Fruit fly (Drosophila melanogaster) whole organism, embryonic: ENCODE data around the gene CG14440.

ENCODE experiments used
- CG10366 ChIP-seq: fragments of 200-800 bp; sonication (Bioruptor generic); IDR thresholded peaks from 2 replicates; pipeline ENCODE4 v1.3.6; 2022; ENCODE audit warnings: missing biosample characterization, missing genetic modification characterization
- CG10431 ChIP-seq: fragments of 200-800 bp; sonication (Bioruptor generic); optimal IDR thresholded peaks from 3 replicates; lab custom pipeline; 2018; ENCODE audit warnings: missing biosample characterization, mild to moderate bottlenecking, missing genetic modification characterization
- CG12391 ChIP-seq: fragments of 200-800 bp; sonication (Bioruptor generic); optimal IDR thresholded peaks from 3 replicates; lab custom pipeline; 2018; ENCODE audit warnings: missing biosample characterization, mild to moderate bottlenecking, missing genetic modification characterization, moderate library complexity
- CG12769 ChIP-seq: fragments of 200-800 bp; sonication (Bioruptor generic); optimal IDR thresholded peaks from 2 replicates; lab custom pipeline; 2019; ENCODE audit warnings: missing biosample characterization, mild to moderate bottlenecking, missing genetic modification characterization, moderate library complexity
- CG13123 ChIP-seq: fragments of 200-800 bp; sonication (Bioruptor generic); optimal IDR thresholded peaks from 2 replicates; lab custom pipeline; 2016; ENCODE audit warnings: missing biosample characterization, missing genetic modification characterization
- CG13296 ChIP-seq: fragments of 200-800 bp; sonication (Bioruptor generic); optimal IDR thresholded peaks from 3 replicates; lab custom pipeline; 2018; ENCODE audit warnings: missing biosample characterization, mild to moderate bottlenecking, missing genetic modification characterization
- CG15514 ChIP-seq: fragments of 200-800 bp; sonication (Bioruptor generic); optimal IDR thresholded peaks from 3 replicates; lab custom pipeline; 2017; ENCODE audit warnings: missing biosample characterization, missing genetic modification characterization, mild to moderate bottlenecking, moderate library complexity, missing genetic modification reagents
- CG15601 ChIP-seq: fragments of 200-800 bp; sonication (Bioruptor generic); optimal IDR thresholded peaks from 3 replicates; lab custom pipeline; 2019; ENCODE audit warnings: missing biosample characterization, mild to moderate bottlenecking, missing genetic modification characterization, moderate library complexity
- CG1792 ChIP-seq: fragments of 200-800 bp; sonication (Bioruptor generic); optimal IDR thresholded peaks from 2 replicates; lab custom pipeline; 2016; ENCODE audit warnings: missing biosample characterization, missing genetic modification characterization
- CG18262 ChIP-seq: fragments of 200-800 bp; optimal IDR thresholded peaks from 3 replicates; lab custom pipeline; 2019; ENCODE audit warnings: missing biosample characterization, mild to moderate bottlenecking, missing genetic modification characterization, moderate library complexity
- CG18619 ChIP-seq: fragments of 200-800 bp; sonication (Bioruptor generic); optimal IDR thresholded peaks from 3 replicates; lab custom pipeline; 2017; ENCODE audit warnings: missing biosample characterization, mild to moderate bottlenecking, missing genetic modification characterization
- CG2129 ChIP-seq: fragments of 200-800 bp; sonication (Bioruptor generic); IDR thresholded peaks from 2 replicates; pipeline ENCODE4 v1.3.6; 2022; ENCODE audit warnings: missing biosample characterization, missing genetic modification characterization; ENCODE audit not compliant: partially characterized antibody
- CG31224 ChIP-seq: fragments of 200-800 bp; sonication (Bioruptor generic); IDR thresholded peaks from 2 replicates; pipeline ENCODE4 v1.3.6; 2022; ENCODE audit warnings: missing biosample characterization, missing genetic modification characterization
- CG33213 ChIP-seq: fragments of 200-800 bp; sonication (Bioruptor generic); optimal IDR thresholded peaks from 3 replicates; lab custom pipeline; 2016; ENCODE audit warnings: missing biosample characterization, missing genetic modification characterization
- CG3407 ChIP-seq: fragments of 200-800 bp; sonication (Bioruptor generic); optimal IDR thresholded peaks from 2 replicates; lab custom pipeline; 2018; ENCODE audit warnings: missing biosample characterization, mild to moderate bottlenecking, missing genetic modification characterization
- CG34422 ChIP-seq: fragments of 200-800 bp; sonication (Bioruptor generic); IDR thresholded peaks from 3 replicates; pipeline ENCODE4 v1.3.6; 2022; ENCODE audit warnings: missing biosample characterization, missing genetic modification characterization
- CG4820 ChIP-seq: fragments of 200-800 bp; sonication (Bioruptor generic); optimal IDR thresholded peaks from 3 replicates; lab custom pipeline; 2016; ENCODE audit warnings: missing biosample characterization, missing genetic modification characterization
- CG6254 ChIP-seq: fragments of 200-800 bp; sonication (Bioruptor generic); optimal IDR thresholded peaks from 3 replicates; lab custom pipeline; 2017; ENCODE audit warnings: mild to moderate bottlenecking, missing biosample characterization, missing genetic modification reagents, missing genetic modification characterization
- CG6765 ChIP-seq: fragments of 200-800 bp; sonication (Bioruptor generic); optimal IDR thresholded peaks from 3 replicates; lab custom pipeline; 2017; ENCODE audit warnings: missing biosample characterization, mild to moderate bottlenecking, missing genetic modification characterization
- CG7839 ChIP-seq: fragments of 200-800 bp; sonication (Bioruptor generic); optimal IDR thresholded peaks from 3 replicates; lab custom pipeline; 2018; ENCODE audit warnings: missing biosample characterization, mild to moderate bottlenecking, missing genetic modification characterization, moderate library complexity
- D ChIP-seq, 2 experiments: fragments of 200-800 bp in 1 of 2; fragments of >200 bp in 1 of 2; sonication (Bioruptor generic) in 1 of 2; optimal IDR thresholded peaks; 2 replicates in 1 of 2; 3 replicates in 1 of 2; lab custom pipeline; 2017; ENCODE audit warnings: mild to moderate bottlenecking in 1 of 2, missing biosample characterization in 1 of 2, missing genetic modification characterization in 1 of 2, missing genetic modification reagents in 1 of 2
- Dref ChIP-seq: fragments of 200-800 bp; sonication (Bioruptor generic); IDR thresholded peaks from 2 replicates; pipeline ENCODE4 v1.3.6; 2022; ENCODE audit warnings: missing biosample characterization, missing genetic modification characterization
- GATAe ChIP-seq: fragments of 200-800 bp; sonication (Bioruptor generic); conservative IDR thresholded peaks from 2 replicates; pipeline ENCODE4 v1.3.6; 2022; ENCODE audit warnings: missing biosample characterization, missing genetic modification characterization
- Hr51 ChIP-seq, 2 experiments: fragments of 200-800 bp; sonication (Bioruptor generic); optimal IDR thresholded peaks; 2 replicates in 1 of 2; 3 replicates in 1 of 2; lab custom pipeline; 2016 to 2018; ENCODE audit warnings: missing biosample characterization in 2 of 2, missing genetic modification characterization in 2 of 2, mild to moderate bottlenecking in 1 of 2, moderate library complexity in 1 of 2
- Lhr ChIP-seq: fragments of 200-800 bp; sonication (Bioruptor generic); optimal IDR thresholded peaks from 3 replicates; lab custom pipeline; 2017; ENCODE audit warnings: mild to moderate bottlenecking, missing biosample characterization, missing genetic modification reagents, missing genetic modification characterization
- Myb ChIP-seq: fragments of 200-800 bp; sonication (Bioruptor generic); optimal IDR thresholded peaks from 2 replicates; lab custom pipeline; 2016; ENCODE audit warnings: missing biosample characterization, missing genetic modification characterization
- Neu2 ChIP-seq: fragments of 200-800 bp; sonication (Bioruptor generic); optimal IDR thresholded peaks from 3 replicates; lab custom pipeline; 2016; ENCODE audit warnings: missing biosample characterization, missing genetic modification characterization, borderline replicate concordance
- Optix ChIP-seq: fragments of 200-800 bp; sonication (Bioruptor generic); IDR thresholded peaks from 3 replicates; pipeline ENCODE4 v1.3.6; 2022; ENCODE audit warnings: missing biosample characterization, missing genetic modification characterization
- Sox100B ChIP-seq: fragments of 200-800 bp; sonication (Bioruptor generic); optimal IDR thresholded peaks from 3 replicates; lab custom pipeline; 2018; ENCODE audit warnings: missing biosample characterization, mild to moderate bottlenecking, missing genetic modification characterization
- ase ChIP-seq: fragments of 200-800 bp; sonication (Bioruptor generic); IDR thresholded peaks from 3 replicates; pipeline ENCODE4 v1.3.6; 2022; ENCODE audit warnings: missing biosample characterization, missing genetic modification characterization
- bcd ChIP-seq: fragments of 200-800 bp; sonication (Bioruptor generic); optimal IDR thresholded peaks from 2 replicates; lab custom pipeline; 2017; ENCODE audit warnings: missing biosample characterization, mild to moderate bottlenecking, missing genetic modification characterization
- chinmo ChIP-seq: fragments of 200-800 bp; sonication (Bioruptor generic); IDR thresholded peaks from 4 replicates; pipeline ENCODE4 v1.3.6; 2022; ENCODE audit warnings: missing biosample characterization, missing genetic modification characterization; ENCODE audit not compliant: partially characterized antibody
- crp ChIP-seq, 2 experiments: fragments of 200-800 bp; sonication (Bioruptor generic); optimal IDR thresholded peaks; 2 replicates in 1 of 2; 3 replicates in 1 of 2; lab custom pipeline; 2017; ENCODE audit warnings: missing biosample characterization in 2 of 2, missing genetic modification characterization in 2 of 2, mild to moderate bottlenecking in 1 of 2, moderate library complexity in 1 of 2
- dati ChIP-seq: fragments of 200-800 bp; sonication (Bioruptor generic); IDR thresholded peaks from 2 replicates; pipeline ENCODE4 v1.3.6; 2022; ENCODE audit warnings: missing biosample characterization, missing genetic modification characterization
- dmrt99B ChIP-seq: fragments of 200-800 bp; sonication (Bioruptor generic); optimal IDR thresholded peaks from 2 replicates; lab custom pipeline; 2018; ENCODE audit warnings: missing biosample characterization, mild to moderate bottlenecking, missing genetic modification characterization, moderate library complexity
- esg ChIP-seq: fragments of 200-800 bp; sonication (Bioruptor generic); conservative IDR thresholded peaks from 2 replicates; pipeline ENCODE4 v1.3.6; 2022; ENCODE audit warnings: missing biosample characterization, missing genetic modification characterization
- eyg ChIP-seq: fragments of 200-800 bp; sonication (Bioruptor generic); optimal IDR thresholded peaks from 3 replicates; lab custom pipeline; 2016; ENCODE audit warnings: missing biosample characterization, missing genetic modification characterization
- hkb ChIP-seq, 2 experiments: fragments of 200-800 bp in 1 of 2; fragments of >200 bp in 1 of 2; sonication (Bioruptor generic) in 1 of 2; IDR thresholded peaks in 1 of 2; optimal IDR thresholded peaks in 1 of 2; 2 replicates each; pipeline versions ENCODE4 v1.3.6 to Lab custom; 2017 to 2022; ENCODE audit warnings: missing biosample characterization in 1 of 2, missing genetic modification characterization in 1 of 2
- ind ChIP-seq: fragments of 200-800 bp; sonication (Bioruptor generic); optimal IDR thresholded peaks from 3 replicates; lab custom pipeline; 2016; ENCODE audit warnings: missing biosample characterization, missing genetic modification characterization
- mld ChIP-seq: fragments of 200-800 bp; sonication (Bioruptor generic); IDR thresholded peaks from 3 replicates; pipeline ENCODE4 v1.3.6; 2022; ENCODE audit warnings: missing biosample characterization, missing genetic modification characterization; ENCODE audit not compliant: partially characterized antibody
- org-1 ChIP-seq: fragments of 200-800 bp; sonication (Bioruptor generic); optimal IDR thresholded peaks from 2 replicates; lab custom pipeline; 2017; ENCODE audit warnings: missing biosample characterization, missing genetic modification characterization
- psq ChIP-seq: fragments of 200-800 bp; sonication (Bioruptor generic); optimal IDR thresholded peaks from 2 replicates; lab custom pipeline; 2017; ENCODE audit warnings: missing biosample characterization, missing genetic modification characterization
- repo ChIP-seq: fragments of 200-800 bp; sonication (Bioruptor generic); optimal IDR thresholded peaks from 2 replicates; lab custom pipeline; 2016; ENCODE audit warnings: missing biosample characterization, missing genetic modification characterization
- ro ChIP-seq: fragments of 200-800 bp; sonication (Bioruptor generic); IDR thresholded peaks from 2 replicates; pipeline ENCODE4 v1.3.6; 2022; ENCODE audit warnings: missing biosample characterization, missing genetic modification characterization
- so ChIP-seq: fragments of 200-800 bp; sonication (Bioruptor generic); IDR thresholded peaks from 3 replicates; pipeline ENCODE4 v1.3.6; 2022; ENCODE audit warnings: missing biosample characterization, missing genetic modification characterization
- sqz ChIP-seq: fragments of 200-800 bp; sonication (Bioruptor generic); optimal IDR thresholded peaks from 3 replicates; lab custom pipeline; 2018; ENCODE audit warnings: missing biosample characterization, mild to moderate bottlenecking, missing genetic modification characterization
- sug ChIP-seq: fragments of 200-800 bp; optimal IDR thresholded peaks from 2 replicates; lab custom pipeline; 2019; ENCODE audit warnings: missing biosample characterization, mild to moderate bottlenecking, missing genetic modification characterization, moderate library complexity
- vvl ChIP-seq: fragments of 200-800 bp; sonication (Bioruptor generic); IDR thresholded peaks from 2 replicates; pipeline ENCODE4 v1.3.6; 2022; ENCODE audit warnings: missing biosample characterization, missing genetic modification characterization
- wor ChIP-seq: fragments of 200-800 bp; sonication (Bioruptor generic); IDR thresholded peaks from 2 replicates; pipeline ENCODE4 v1.3.6; 2022; ENCODE audit warnings: missing biosample characterization, missing genetic modification characterization

The CG14440 gene

DNA sequence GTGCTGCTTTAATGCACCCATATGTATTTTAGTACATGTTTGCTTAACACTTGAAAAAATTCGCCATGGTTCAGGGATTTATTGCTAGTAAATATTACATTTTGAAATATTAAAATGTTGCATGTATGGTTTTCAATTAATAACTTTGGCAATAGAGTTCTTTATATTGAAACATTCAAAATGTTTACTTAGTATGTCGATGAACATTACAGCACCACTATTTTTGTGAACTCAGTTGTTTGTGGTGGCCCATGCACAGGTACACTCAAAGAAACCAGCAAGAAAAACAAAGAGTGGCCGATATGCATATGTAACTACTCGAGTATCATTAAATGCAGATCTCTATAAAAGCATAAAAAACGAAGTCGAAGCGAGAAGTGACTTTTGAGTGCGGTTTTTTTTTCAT is 3.7 kb upstream of the CG14440 start (continued):
- TF ChIP-seq CG6765 (GFP tag; lab: Kevin White, UChicago) (peak; percentile 7), CG10366 (GFP tag; lab: Robert Waterston, UW) (peak; percentile 65), CG33213 (GFP tag; lab: Kevin White, UChicago) (no peak), CG34422 (GFP tag; lab: Robert Waterston, UW) (peak; percentile 35; the same call in 1 of the 3 replicates), vvl (GFP tag; lab: Robert Waterston, UW) (peak; percentile 73), CG6254 (GFP tag; lab: Kevin White, UChicago) (peak; percentile 46), Dref (GFP tag; lab: Robert Waterston, UW) (no peak), Myb (GFP tag; lab: Kevin White, UChicago) (no peak), so (GFP tag; lab: Robert Waterston, UW) (peak; percentile 70; the same call in 1 of the 3 replicates), esg (GFP tag; lab: Robert Waterston, UW) (peak; percentile 73), CG18262 (tag; lab: Kevin White, UChicago) (peak; percentile 77), ro (GFP tag; lab: Robert Waterston, UW) (0 out of 2 replicates have a peak, but pooled peaks have one; percentile 19), mld (GFP tag; lab: Robert Waterston, UW) (no peak), wor (peak; percentile 59), CG2129 (GFP tag; lab: Robert Waterston, UW) (no peak), CG12769 (tag; lab: Kevin White, UChicago) (peak; percentile 25), ind (GFP tag; lab: Kevin White, UChicago) (peak; percentile 37), repo (GFP tag; lab: Kevin White, UChicago) (peak; percentile 33), Lhr (GFP tag; lab: Kevin White, UChicago) (peak; percentile 23), bcd (GFP tag; lab: Kevin White, UChicago) (peak; percentile 43), psq (no peak), sug (tag; lab: Kevin White, UChicago) (peak; percentile 2), Optix (GFP tag; lab: Robert Waterston, UW) (peak; percentile 60; the same call in 1 of the 3 replicates), CG18619 (GFP tag; lab: Kevin White, UChicago) (peak; percentile 55), CG13296 (GFP tag; lab: Kevin White, UChicago) (peak; percentile 17), D (optimal IDR thresholded peaks at IDR 0.05; lab: Kevin White, UChicago) (no peak), D (GFP tag; optimal IDR thresholded peaks at IDR 0.05; lab: Kevin White, UChicago) (peak; percentile 63), GATAe (GFP tag; lab: Robert Waterston, UW) (no peak), eyg (no peak), Neu2 (GFP tag; lab: Kevin White, UChicago) (no peak), CG15514 (GFP tag; lab: Kevin White, UChicago) (peak; percentile 17), CG4820 (peak; percentile 29), CG31224 (GFP tag; lab: Robert Waterston, UW) (no peak), CG7839 (tag; lab: Kevin White, UChicago) (peak; percentile 79), hkb (optimal IDR thresholded peaks at IDR 0.05; lab: Kevin White, UChicago) (no peak), hkb (GFP tag; IDR thresholded peaks at IDR 0.05; lab: Robert Waterston, UW) (peak; percentile 78), CG1792 (no peak), CG13123 (GFP tag; lab: Kevin White, UChicago) (peak; percentile 7), dmrt99B (tag; lab: Kevin White, UChicago) (peak; percentile 89), CG15601 (tag; lab: Kevin White, UChicago) (peak; percentile 75), org-1 (GFP tag; lab: Kevin White, UChicago) (peak; percentile 54), Hr51 (GFP tag; optimal IDR thresholded peaks at IDR 0.05; lab: Kevin White, UChicago) (peak in 1 of 2 experiments; percentile 83), CG12391 (peak; percentile 72), crp (GFP tag; optimal IDR thresholded peaks at IDR 0.05; lab: Kevin White, UChicago) (peak in 1 of 2 experiments; percentile 19), dati (GFP tag; lab: Robert Waterston, UW) (0 out of 2 replicates have a peak, but pooled peaks have one; percentile 15), chinmo (GFP tag; lab: Robert Waterston, UW) (no peak), ase (GFP tag; lab: Robert Waterston, UW) (peak; percentile 62; the same call in 2 of the 3 replicates), CG3407 (peak; percentile 50), sqz (no peak), CG10431 (no peak), Sox100B (GFP tag; lab: Kevin White, UChicago) (peak; percentile 81)
